Worm (Caenorhabditis elegans): Measurements from ENCODE around the gene agl-1.
"Not testable (repeated sequence)": the region's sequence is repeated elsewhere in the genome, so short reads cannot be mapped to it uniquely, and the experiment has no call there.

DNA sequence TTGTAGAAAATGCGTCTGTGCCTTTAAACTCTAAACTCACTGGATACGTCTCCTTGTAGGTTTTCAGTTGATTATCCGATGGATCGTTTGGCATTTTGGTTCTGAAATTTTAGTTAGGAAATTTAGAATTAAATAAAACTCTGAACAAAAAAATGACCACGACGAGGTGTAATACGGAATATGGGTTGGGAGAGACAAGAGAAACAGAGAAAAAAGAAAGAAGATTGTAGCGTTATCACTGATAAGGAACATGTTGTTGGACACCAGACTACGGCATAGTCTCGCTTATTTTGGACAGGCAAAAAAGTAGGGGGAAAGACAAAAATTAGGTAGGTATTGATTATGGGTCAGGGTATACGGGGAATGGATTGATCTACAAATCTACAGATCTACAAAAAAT, 56.0 kb downstream of the agl-1 start, which contains the start of gene ctl-2:
- not testable (repeated sequence) for TF ChIP-seq W03F9.2, him-1, dao-5 (tag; optimal IDR thresholded peaks at IDR 0.05)
